Fruit fly (Drosophila melanogaster): ENCODE results near the gene CG33648.

Gene CG33648

DNA sequence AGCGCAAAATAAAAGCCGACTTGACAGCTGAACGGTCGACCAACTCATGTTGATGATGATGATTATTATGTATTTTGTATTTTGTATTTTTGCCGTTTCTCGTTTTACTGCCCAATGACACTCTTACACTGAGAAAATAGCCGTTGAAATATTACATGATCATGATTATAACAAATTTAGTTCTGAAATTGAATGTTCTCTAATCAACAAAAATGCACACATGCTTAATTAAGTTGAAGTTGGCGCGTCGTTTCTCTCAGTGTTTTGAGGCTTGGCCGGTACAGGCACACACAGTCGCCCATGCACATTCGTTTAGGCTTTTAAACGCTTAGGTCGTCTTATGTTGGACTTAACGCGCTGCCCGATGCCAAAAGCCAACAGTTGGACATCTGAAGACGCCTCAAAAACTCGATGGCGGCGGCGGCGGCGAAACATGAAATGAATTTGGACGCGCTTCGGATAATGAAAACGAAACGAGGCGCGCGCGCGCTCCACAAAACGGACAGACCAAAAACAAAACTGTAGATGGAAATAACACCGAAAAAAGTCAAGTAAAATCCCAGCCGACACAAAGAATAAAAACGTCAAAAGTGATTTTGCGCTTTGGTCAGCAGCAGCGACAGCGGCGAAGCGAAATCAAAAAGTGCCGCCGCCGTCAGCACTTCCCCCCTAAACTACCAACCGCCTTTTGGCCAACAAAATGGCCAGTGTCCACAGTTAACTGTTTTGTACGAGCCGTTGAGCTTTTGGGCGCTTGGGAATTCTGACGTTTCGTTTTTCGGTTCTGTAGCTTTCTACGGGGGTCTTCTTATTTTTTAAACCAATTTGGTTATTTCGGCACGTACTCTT is 21.3 kb upstream of the CG33648 start (continued):
- peak; percentile 53 for TF ChIP-seq grn (GFP tag; optimal IDR thresholded peaks at IDR 0.05)
- no peak for TF ChIP-seq Trl (optimal IDR thresholded peaks at IDR 0.05)
- TF ChIP-seq Trl (GFP tag; optimal IDR thresholded peaks at IDR 0.05): peak; percentile 95
- peak; percentile 90 for TF ChIP-seq CG13624 (GFP tag; optimal IDR thresholded peaks at IDR 0.05)
- no peak for TF ChIP-seq bbx (GFP tag; IDR thresholded peaks at IDR 0.05; ENCODE audit: partially characterized antibody)
- peak; percentile 69 for TF ChIP-seq D19B (GFP tag; optimal IDR thresholded peaks at IDR 0.05)
- peak; percentile 91 for TF ChIP-seq Mrtf (GFP tag; IDR thresholded peaks at IDR 0.05)
- peak; percentile 82 for TF ChIP-seq wdn (GFP tag; IDR thresholded peaks at IDR 0.05)
- TF ChIP-seq CG2116 (GFP tag; optimal IDR thresholded peaks at IDR 0.05): peak; percentile 66
- peak; percentile 69; the same call in 1 of the 2 replicates for TF ChIP-seq Doc2 (GFP tag; IDR thresholded peaks at IDR 0.05)
- TF ChIP-seq pb (GFP tag; optimal IDR thresholded peaks at IDR 0.05): peak; percentile 88
- peak; percentile 87 for TF ChIP-seq da (GFP tag; optimal IDR thresholded peaks at IDR 0.05)
- peak; percentile 79 for TF ChIP-seq dmrt11E (tag; optimal IDR thresholded peaks at IDR 0.05)
- TF ChIP-seq vvl (GFP tag; IDR thresholded peaks at IDR 0.05): peak; percentile 98
- peak; percentile 94 for TF ChIP-seq Ada2b (GFP tag; IDR thresholded peaks at IDR 0.05)
- peak; percentile 80; the same call in 2 of the 3 replicates for TF ChIP-seq CG11093 (GFP tag; IDR thresholded peaks at IDR 0.05)
- TF ChIP-seq CG16779 (GFP tag; IDR thresholded peaks at IDR 0.05): peak; percentile 72; the same call in 1 of the 2 replicates
- TF ChIP-seq CrebB (tag; optimal IDR thresholded peaks at IDR 0.05): peak; percentile 86
- TF ChIP-seq Hmx (GFP tag; optimal IDR thresholded peaks at IDR 0.05): peak; percentile 42
- peak; percentile 63 for TF ChIP-seq GATAe (GFP tag; conservative IDR thresholded peaks at IDR 0.05)
- TF ChIP-seq CG10654 (GFP tag; optimal IDR thresholded peaks at IDR 0.05): peak; percentile 94
- no peak for TF ChIP-seq pita (GFP tag; optimal IDR thresholded peaks at IDR 0.05)
- TF ChIP-seq z (GFP tag; IDR thresholded peaks at IDR 0.05): peak; percentile 70; the same call in 1 of the 3 replicates
- TF ChIP-seq CG16815 (GFP tag; optimal IDR thresholded peaks at IDR 0.05): peak; percentile 64
- peak; percentile 11 to 53 for TF ChIP-seq crp (GFP tag; optimal IDR thresholded peaks at IDR 0.05)
- TF ChIP-seq CG34376 (GFP tag; optimal IDR thresholded peaks at IDR 0.05): peak; percentile 34
- no peak for TF ChIP-seq Lpt (GFP tag; optimal IDR thresholded peaks at IDR 0.05)
- peak; percentile 87 for TF ChIP-seq CG3281 (GFP tag; optimal IDR thresholded peaks at IDR 0.05)
- TF ChIP-seq Aef1 (GFP tag; IDR thresholded peaks at IDR 0.05): peak; percentile 91
- peak; percentile 91 for TF ChIP-seq CG5245 (GFP tag; optimal IDR thresholded peaks at IDR 0.05)
- TF ChIP-seq pnt (GFP tag; optimal IDR thresholded peaks at IDR 0.05): peak; percentile 94
- peak; percentile 96 for TF ChIP-seq CG1603 (tag; optimal IDR thresholded peaks at IDR 0.05)
- peak; percentile 86 for TF ChIP-seq nerfin-1 (tag; optimal IDR thresholded peaks at IDR 0.05)
- peak; percentile 89 for TF ChIP-seq Blimp-1 (GFP tag; optimal IDR thresholded peaks at IDR 0.05)
- peak; percentile 94 for TF ChIP-seq CG4424 (GFP tag; optimal IDR thresholded peaks at IDR 0.05)
- TF ChIP-seq ATbp (GFP tag; optimal IDR thresholded peaks at IDR 0.05): peak; percentile 89
- TF ChIP-seq CG11723 (GFP tag; optimal IDR thresholded peaks at IDR 0.05): peak; percentile 88
- TF ChIP-seq dysf (GFP tag; IDR thresholded peaks at IDR 0.05): peak; percentile 94
- peak; percentile 81 for TF ChIP-seq trem (tag; optimal IDR thresholded peaks at IDR 0.05)
- TF ChIP-seq fd64A (GFP tag; optimal IDR thresholded peaks at IDR 0.05): peak; percentile 84
- peak in 1 of 3 experiments; percentile 62 for TF ChIP-seq lola (GFP tag; optimal IDR thresholded peaks at IDR 0.05)
- peak; percentile 60 for TF ChIP-seq CG8359 (GFP tag; optimal IDR thresholded peaks at IDR 0.05; ENCODE audit: borderline replicate concordance)
- TF ChIP-seq sr (GFP tag; IDR thresholded peaks at IDR 0.05): peak; percentile 92
- peak; percentile 93 for TF ChIP-seq HLH3B (GFP tag; IDR thresholded peaks at IDR 0.05)
- TF ChIP-seq CG34224 (GFP tag; IDR thresholded peaks at IDR 0.05; ENCODE audit: partially characterized antibody): no peak
- TF ChIP-seq sqz (GFP tag; optimal IDR thresholded peaks at IDR 0.05): peak; percentile 78
- peak; percentile 83 for TF ChIP-seq Bteb2 (GFP tag; optimal IDR thresholded peaks at IDR 0.05)
- TF ChIP-seq org-1 (GFP tag; optimal IDR thresholded peaks at IDR 0.05): peak; percentile 92
- TF ChIP-seq ken (GFP tag; IDR thresholded peaks at IDR 0.05): peak; percentile 90

Data from whole organism, embryonic.